ENCODE assay signal across 1 worm cellular context in the genomic region with DNA sequence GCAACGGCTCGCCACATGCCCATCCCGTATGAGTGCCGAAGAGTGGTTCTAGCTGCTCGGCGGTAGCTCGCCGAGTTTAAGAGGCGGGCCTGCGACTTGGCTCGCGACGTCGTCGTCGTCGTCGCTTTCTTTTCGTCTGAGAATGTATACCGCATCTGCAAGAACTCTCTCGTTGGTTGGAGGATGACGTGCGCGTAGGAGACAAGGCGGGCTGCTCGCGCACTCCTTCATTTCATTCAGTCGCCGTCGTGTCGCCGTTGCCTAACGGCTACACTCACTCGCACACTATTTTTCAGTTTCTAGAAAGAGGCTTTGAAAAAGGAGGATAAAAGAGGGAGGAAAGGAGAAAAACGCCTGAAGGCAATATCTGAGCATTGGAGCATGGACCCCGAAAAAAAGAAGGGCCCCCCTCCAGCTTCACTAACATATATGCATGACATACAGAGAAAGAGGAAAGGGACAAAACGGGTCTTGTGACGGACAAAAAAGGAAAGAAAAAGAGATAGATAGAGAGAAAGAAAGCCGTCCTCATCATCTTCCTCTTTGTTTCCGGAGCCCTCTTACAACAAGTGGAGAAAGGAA.
TF ChIP-seq lines count a peak whose summit lies in the region.

No protein-coding gene starts in this region.

TF ChIP-seq in whole organism, L4 larva, 104 proteins besides CTCF, POLR2A, EP300 and RAD21 (continued from another document):
- TF ChIP-seq skn-1 (tag; optimal IDR thresholded peaks at IDR 0.05; lab: Kevin White, UChicago): no peak
- TF ChIP-seq gei-8 (GFP tag; optimal IDR thresholded peaks at IDR 0.05; lab: Kevin White, UChicago): no peak
- no peak for TF ChIP-seq tag-97 (GFP tag; IDR thresholded peaks at IDR 0.05; lab: Robert Waterston, UW)
- TF ChIP-seq arid-1 (GFP tag; conservative IDR thresholded peaks at IDR 0.05; lab: Robert Waterston, UW): no peak
TF ChIP-seq in whole organism, L4 larva: peak in this region for 20.
